Fruit fly (Drosophila melanogaster): Measurements from ENCODE around the gene CG13361.

Gene CG13361

DNA sequence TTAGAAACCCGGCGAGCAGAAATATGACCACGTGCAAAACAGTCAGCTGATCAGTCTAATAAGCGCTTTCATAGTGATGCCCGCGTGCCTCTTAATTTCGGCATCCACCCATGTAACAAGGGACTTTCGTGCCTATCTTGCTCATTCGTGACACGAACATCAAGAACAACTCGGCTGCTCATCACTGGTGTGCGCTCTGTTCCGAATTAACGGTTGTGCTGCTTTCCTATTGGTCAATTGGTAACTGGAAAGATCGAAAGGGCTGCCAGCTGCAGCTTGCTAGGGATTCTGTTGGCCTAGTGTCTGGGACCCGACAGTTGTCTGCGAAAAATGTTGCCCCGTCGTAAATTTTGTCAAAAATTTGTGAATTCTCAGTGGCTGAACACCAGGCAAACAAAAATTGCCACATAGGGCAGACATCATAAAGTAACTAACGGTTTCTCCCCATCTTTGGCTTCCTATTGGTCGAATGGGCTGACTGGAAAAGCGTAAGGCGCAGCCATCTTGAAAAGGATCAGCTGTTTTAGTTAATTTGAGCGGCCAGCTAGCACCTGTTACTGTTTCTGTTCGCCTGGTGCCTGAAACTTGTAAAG is 43.0 kb upstream of the CG13361 start (continued):
- TF ChIP-seq eve (GFP tag; optimal IDR thresholded peaks at IDR 0.05) = no peak
- peak; percentile 49 for TF ChIP-seq oc (tag; optimal IDR thresholded peaks at IDR 0.05)
- no peak for TF ChIP-seq Hey (tag; optimal IDR thresholded peaks at IDR 0.05)
- TF ChIP-seq CG6254 (GFP tag; optimal IDR thresholded peaks at IDR 0.05) = no peak
- no peak for TF ChIP-seq CG12299 (tag; optimal IDR thresholded peaks at IDR 0.05)
- no peak for TF ChIP-seq gro (GFP tag; optimal IDR thresholded peaks at IDR 0.05)
- TF ChIP-seq CG14667 (GFP tag; IDR thresholded peaks at IDR 0.05) = no peak
- no peak for TF ChIP-seq Ravus (GFP tag; IDR thresholded peaks at IDR 0.05)
- TF ChIP-seq Xbp1 (GFP tag; optimal IDR thresholded peaks at IDR 0.05) = peak; percentile 34
- TF ChIP-seq CG7963 (GFP tag; IDR thresholded peaks at IDR 0.05; ENCODE audit: partially characterized antibody) = peak; percentile 92
- TF ChIP-seq slp2 (GFP tag; optimal IDR thresholded peaks at IDR 0.05) = no peak
- no peak for TF ChIP-seq Sin3A (optimal IDR thresholded peaks at IDR 0.05)
- TF ChIP-seq CG13424 (tag; optimal IDR thresholded peaks at IDR 0.05) = no peak
- TF ChIP-seq gcm (GFP tag; optimal IDR thresholded peaks at IDR 0.05) = peak; percentile 18
- no peak for TF ChIP-seq CG9609 (GFP tag; optimal IDR thresholded peaks at IDR 0.05)
- TF ChIP-seq Ets97D (GFP tag; optimal IDR thresholded peaks at IDR 0.05) = no peak
- TF ChIP-seq Opbp (GFP tag; IDR thresholded peaks at IDR 0.05; ENCODE audit: partially characterized antibody) = peak; percentile 94
- no peak for TF ChIP-seq CG1602 (GFP tag; optimal IDR thresholded peaks at IDR 0.05)
- TF ChIP-seq trh (GFP tag; optimal IDR thresholded peaks at IDR 0.05) = no peak
- no peak for TF ChIP-seq pb (GFP tag; optimal IDR thresholded peaks at IDR 0.05)
- no peak for TF ChIP-seq CG2678 (tag; optimal IDR thresholded peaks at IDR 0.05)
- TF ChIP-seq CG31224 (GFP tag; IDR thresholded peaks at IDR 0.05) = peak; percentile 98
- TF ChIP-seq CG6765 (GFP tag; optimal IDR thresholded peaks at IDR 0.05) = no peak
- TF ChIP-seq so (GFP tag; IDR thresholded peaks at IDR 0.05) = 0 out of 3 replicates have a peak, but pooled peaks have one; percentile 18
- TF ChIP-seq CG5245 (GFP tag; optimal IDR thresholded peaks at IDR 0.05) = no peak
- no peak for TF ChIP-seq CG18764 (GFP tag; optimal IDR thresholded peaks at IDR 0.05)
- no peak for TF ChIP-seq CG43689 (GFP tag; IDR thresholded peaks at IDR 0.05)
- TF ChIP-seq CG3163 (GFP tag; optimal IDR thresholded peaks at IDR 0.05) = no peak
- TF ChIP-seq sug (tag; optimal IDR thresholded peaks at IDR 0.05) = peak; percentile 41
- no peak for TF ChIP-seq CG8290 (GFP tag; optimal IDR thresholded peaks at IDR 0.05)
- TF ChIP-seq CG8290 (tag; optimal IDR thresholded peaks at IDR 0.05) = peak in 1 of 2 experiments; percentile 79
- TF ChIP-seq CG7271 (tag; optimal IDR thresholded peaks at IDR 0.05) = no peak
- TF ChIP-seq repo (GFP tag; optimal IDR thresholded peaks at IDR 0.05) = no peak
- TF ChIP-seq ssp (GFP tag; IDR thresholded peaks at IDR 0.05) = no peak
- TF ChIP-seq ERR (GFP tag; optimal IDR thresholded peaks at IDR 0.05) = no peak
- no peak for TF ChIP-seq croc (GFP tag; conservative IDR thresholded peaks at IDR 0.05)
- no peak for TF ChIP-seq Hr78 (GFP tag; optimal IDR thresholded peaks at IDR 0.05)
- TF ChIP-seq Side (GFP tag; optimal IDR thresholded peaks at IDR 0.05) = peak; percentile 32
- TF ChIP-seq Bteb2 (GFP tag; optimal IDR thresholded peaks at IDR 0.05) = no peak
- no peak for TF ChIP-seq CG12071 (GFP tag; optimal IDR thresholded peaks at IDR 0.05)
- TF ChIP-seq CG10431 (GFP tag; optimal IDR thresholded peaks at IDR 0.05) = peak; percentile 6
- no peak for TF ChIP-seq mam (GFP tag; optimal IDR thresholded peaks at IDR 0.05)
- peak; percentile 47 for TF ChIP-seq B-H2 (GFP tag; optimal IDR thresholded peaks at IDR 0.05)
- TF ChIP-seq CG5180 (GFP tag; optimal IDR thresholded peaks at IDR 0.05) = no peak
- no peak for TF ChIP-seq Fer2 (tag; optimal IDR thresholded peaks at IDR 0.05)
- no peak for TF ChIP-seq Taf1 (GFP tag; IDR thresholded peaks at IDR 0.05)
- TF ChIP-seq slou (GFP tag; optimal IDR thresholded peaks at IDR 0.05) = no peak
- TF ChIP-seq lola (GFP tag; optimal IDR thresholded peaks at IDR 0.05) = no peak
- TF ChIP-seq dan (GFP tag; IDR thresholded peaks at IDR 0.05) = no peak
- TF ChIP-seq CG10274 (GFP tag; optimal IDR thresholded peaks at IDR 0.05) = no peak
- peak; percentile 89 for TF ChIP-seq vnd (GFP tag; IDR thresholded peaks at IDR 0.05; ENCODE audit: partially characterized antibody)

All from whole organism, embryonic.